Fruit fly (Drosophila melanogaster) whole organism, embryonic: Measurements from ENCODE around the gene Prx2.

Experiments used
- Awh ChIP-seq: fragments of 200-800 bp; sonication (Bioruptor generic); IDR thresholded peaks from 2 replicates; pipeline ENCODE4, ENCODE4 v1.3.6; 2022; ENCODE audit warnings: missing biosample characterization, missing genetic modification characterization
- Bteb2 ChIP-seq: fragments of 200-800 bp; sonication (Bioruptor generic); optimal IDR thresholded peaks from 2 replicates; lab custom pipeline; 2016; ENCODE audit warnings: missing biosample characterization, missing genetic modification characterization
- C15 ChIP-seq: fragments of 200-800 bp; sonication (Bioruptor generic); IDR thresholded peaks from 3 replicates; pipeline ENCODE4 v1.3.6; 2022; ENCODE audit warnings: missing biosample characterization, missing genetic modification characterization
- CG10147 ChIP-seq: fragments of 200-800 bp; sonication (Bioruptor generic); optimal IDR thresholded peaks from 2 replicates; lab custom pipeline; 2019; ENCODE audit warnings: missing biosample characterization, mild to moderate bottlenecking, missing genetic modification characterization, moderate library complexity
- CG10321 ChIP-seq: fragments of 200-800 bp; sonication (Bioruptor generic); IDR thresholded peaks from 2 replicates; pipeline ENCODE4 v1.3.6; 2022; ENCODE audit warnings: missing biosample characterization, missing genetic modification characterization
- CG13894 ChIP-seq: fragments of 200-800 bp; sonication (Bioruptor generic); optimal IDR thresholded peaks from 3 replicates; lab custom pipeline; 2018; ENCODE audit warnings: missing biosample characterization, mild to moderate bottlenecking, missing genetic modification characterization, moderate library complexity
- CG15514 ChIP-seq: fragments of 200-800 bp; sonication (Bioruptor generic); optimal IDR thresholded peaks from 3 replicates; lab custom pipeline; 2017; ENCODE audit warnings: missing biosample characterization, missing genetic modification characterization, mild to moderate bottlenecking, moderate library complexity, missing genetic modification reagents
- CG1603 ChIP-seq: fragments of 200-800 bp; sonication (Bioruptor generic); optimal IDR thresholded peaks from 2 replicates; lab custom pipeline; 2019; ENCODE audit warnings: missing biosample characterization, mild to moderate bottlenecking, missing genetic modification characterization, moderate library complexity
- CG17802 ChIP-seq: fragments of 200-800 bp; sonication (Bioruptor generic); optimal IDR thresholded peaks from 2 replicates; lab custom pipeline; 2018; ENCODE audit warnings: missing biosample characterization, mild to moderate bottlenecking, missing genetic modification characterization, moderate library complexity
- CG2120 ChIP-seq: fragments of 200-800 bp; sonication (Bioruptor generic); optimal IDR thresholded peaks from 3 replicates; lab custom pipeline; 2016; ENCODE audit warnings: missing biosample characterization, missing genetic modification characterization
- CG2712 ChIP-seq: fragments of 200-800 bp; optimal IDR thresholded peaks from 3 replicates; lab custom pipeline; 2019; ENCODE audit warnings: missing biosample characterization, mild to moderate bottlenecking, missing genetic modification characterization, moderate library complexity
- CG3065 ChIP-seq: fragments of 200-800 bp; sonication (Bioruptor generic); optimal IDR thresholded peaks from 2 replicates; lab custom pipeline; 2016; ENCODE audit warnings: missing biosample characterization, missing genetic modification characterization
- CG31365 ChIP-seq: fragments of 200-800 bp; sonication (Bioruptor generic); optimal IDR thresholded peaks from 2 replicates; lab custom pipeline; 2018; ENCODE audit warnings: missing biosample characterization, mild to moderate bottlenecking, missing genetic modification characterization
- CG33557 ChIP-seq: fragments of 200-800 bp; sonication (Bioruptor generic); optimal IDR thresholded peaks from 2 replicates; lab custom pipeline; 2019; ENCODE audit warnings: missing biosample characterization, mild to moderate bottlenecking, missing genetic modification characterization, moderate library complexity
- CG34376 ChIP-seq: fragments of 200-800 bp; sonication (Bioruptor generic); optimal IDR thresholded peaks from 2 replicates; lab custom pipeline; 2018; ENCODE audit warnings: missing biosample characterization, mild to moderate bottlenecking, missing genetic modification characterization
- CG4854 ChIP-seq: fragments of 200-800 bp; sonication (Bioruptor generic); optimal IDR thresholded peaks from 2 replicates; lab custom pipeline; 2016; ENCODE audit warnings: missing biosample characterization, missing genetic modification characterization, inconsistent platforms
- CG6175 ChIP-seq: fragments of 200-800 bp; sonication (Bioruptor generic); IDR thresholded peaks from 3 replicates; pipeline ENCODE4 v1.3.6; 2022; ENCODE audit warnings: missing biosample characterization, missing genetic modification characterization
- CG6254 ChIP-seq: fragments of 200-800 bp; sonication (Bioruptor generic); optimal IDR thresholded peaks from 3 replicates; lab custom pipeline; 2017; ENCODE audit warnings: mild to moderate bottlenecking, missing biosample characterization, missing genetic modification reagents, missing genetic modification characterization
- CG6683 ChIP-seq: fragments of 200-800 bp; sonication (Bioruptor generic); optimal IDR thresholded peaks from 2 replicates; lab custom pipeline; 2017; ENCODE audit warnings: missing biosample characterization, mild to moderate bottlenecking, missing genetic modification characterization, missing genetic modification reagents
- CG6854 ChIP-seq: fragments of 200-800 bp; sonication (Bioruptor generic); optimal IDR thresholded peaks from 3 replicates; lab custom pipeline; 2017; ENCODE audit warnings: missing biosample characterization, mild to moderate bottlenecking, missing genetic modification characterization
- CG8924 ChIP-seq: fragments of 200-800 bp; optimal IDR thresholded peaks from 3 replicates; lab custom pipeline; 2019; ENCODE audit warnings: missing biosample characterization, mild to moderate bottlenecking, missing genetic modification characterization, moderate library complexity
- CG9727 ChIP-seq: fragments of 200-800 bp; sonication (Bioruptor generic); optimal IDR thresholded peaks from 3 replicates; lab custom pipeline; 2017; ENCODE audit warnings: missing biosample characterization, mild to moderate bottlenecking, missing genetic modification characterization
- Dp ChIP-seq: fragments of 200-800 bp; sonication (Bioruptor generic); optimal IDR thresholded peaks from 2 replicates; lab custom pipeline; 2018; ENCODE audit warnings: missing biosample characterization, mild to moderate bottlenecking, missing genetic modification characterization, moderate library complexity
- Hmr ChIP-seq: fragments of 200-800 bp; sonication (Bioruptor generic); optimal IDR thresholded peaks from 3 replicates; lab custom pipeline; 2017; ENCODE audit warnings: mild to moderate bottlenecking, missing biosample characterization, missing genetic modification reagents, missing genetic modification characterization
- MESR4 ChIP-seq: fragments of 200-800 bp; sonication (Bioruptor generic); optimal IDR thresholded peaks from 2 replicates; lab custom pipeline; 2018; ENCODE audit warnings: missing biosample characterization, mild to moderate bottlenecking, missing genetic modification characterization, moderate library complexity
- Mad ChIP-seq: fragments of 200-800 bp; sonication (Bioruptor generic); optimal IDR thresholded peaks from 2 replicates; lab custom pipeline; 2016; ENCODE audit warnings: missing biosample characterization, missing genetic modification characterization
- Meics ChIP-seq: fragments of 200-800 bp; sonication (Bioruptor generic); optimal IDR thresholded peaks from 2 replicates; lab custom pipeline; 2017; ENCODE audit warnings: missing biosample characterization, mild to moderate bottlenecking, missing genetic modification characterization
- Myb ChIP-seq: fragments of 200-800 bp; sonication (Bioruptor generic); optimal IDR thresholded peaks from 2 replicates; lab custom pipeline; 2016; ENCODE audit warnings: missing biosample characterization, missing genetic modification characterization
- NK7.1 ChIP-seq: fragments of 200-800 bp; sonication (Bioruptor generic); optimal IDR thresholded peaks from 3 replicates; lab custom pipeline; 2016; ENCODE audit warnings: missing biosample characterization, missing genetic modification characterization
- Oli ChIP-seq: fragments of 200-800 bp; sonication (Bioruptor generic); optimal IDR thresholded peaks from 2 replicates; lab custom pipeline; 2018; ENCODE audit warnings: missing biosample characterization, mild to moderate bottlenecking, missing genetic modification characterization, moderate library complexity
- Opbp ChIP-seq: fragments of 200-800 bp; sonication (Bioruptor generic); IDR thresholded peaks from 3 replicates; pipeline ENCODE4 v1.3.6; 2022; ENCODE audit warnings: missing biosample characterization, missing genetic modification characterization; ENCODE audit not compliant: partially characterized antibody
- Pdp1 ChIP-seq, 2 experiments: fragments of 200-800 bp; sonication (Bioruptor generic); optimal IDR thresholded peaks; 3 replicates each; lab custom pipeline; 2016; ENCODE audit warnings: missing biosample characterization in 2 of 2, missing genetic modification characterization in 2 of 2, mild to moderate bottlenecking in 1 of 2, moderate library complexity in 1 of 2
- TFAM ChIP-seq: fragments of 200-800 bp; sonication (Bioruptor generic); optimal IDR thresholded peaks from 2 replicates; lab custom pipeline; 2017; ENCODE audit warnings: missing biosample characterization, missing genetic modification characterization, inconsistent platforms
- amos ChIP-seq: fragments of 200-800 bp; sonication (Bioruptor generic); IDR thresholded peaks from 2 replicates; pipeline ENCODE4 v1.3.6; 2022; ENCODE audit warnings: missing biosample characterization, missing genetic modification characterization; ENCODE audit not compliant: partially characterized antibody
- bbx ChIP-seq: fragments of 200-800 bp; sonication (Bioruptor generic); IDR thresholded peaks from 2 replicates; pipeline ENCODE4 v1.3.6; 2022; ENCODE audit warnings: missing biosample characterization, missing genetic modification characterization; ENCODE audit not compliant: partially characterized antibody
- chn ChIP-seq: fragments of 200-800 bp; sonication (Bioruptor generic); optimal IDR thresholded peaks from 2 replicates; lab custom pipeline; 2016; ENCODE audit warnings: missing biosample characterization, missing genetic modification characterization
- esg ChIP-seq: fragments of 200-800 bp; sonication (Bioruptor generic); conservative IDR thresholded peaks from 2 replicates; pipeline ENCODE4 v1.3.6; 2022; ENCODE audit warnings: missing biosample characterization, missing genetic modification characterization
- fu2 ChIP-seq: fragments of 200-800 bp; sonication (Bioruptor generic); optimal IDR thresholded peaks from 2 replicates; lab custom pipeline; 2016; ENCODE audit warnings: missing biosample characterization, missing genetic modification characterization
- gro ChIP-seq: fragments of 200-800 bp; sonication (Bioruptor generic); optimal IDR thresholded peaks from 2 replicates; lab custom pipeline; 2016; ENCODE audit warnings: missing biosample characterization, missing genetic modification characterization
- lmd ChIP-seq: fragments of 200-800 bp; sonication (Bioruptor generic); IDR thresholded peaks from 2 replicates; pipeline ENCODE4 v1.3.6; 2022; ENCODE audit warnings: missing biosample characterization, missing genetic modification characterization
- oc ChIP-seq: fragments of 200-800 bp; sonication (Bioruptor generic); optimal IDR thresholded peaks from 2 replicates; lab custom pipeline; 2018; ENCODE audit warnings: missing biosample characterization, mild to moderate bottlenecking, missing genetic modification characterization, moderate library complexity
- p53 ChIP-seq: fragments of 200-800 bp; sonication (Bioruptor generic); optimal IDR thresholded peaks from 2 replicates; lab custom pipeline; 2016; ENCODE audit warnings: missing biosample characterization, missing genetic modification characterization
- pita ChIP-seq: fragments of 200-800 bp; sonication (Bioruptor generic); optimal IDR thresholded peaks from 2 replicates; lab custom pipeline; 2017; ENCODE audit warnings: missing biosample characterization, mild to moderate bottlenecking, missing genetic modification characterization
- salm ChIP-seq: fragments of 200-800 bp; sonication (Bioruptor generic); optimal IDR thresholded peaks from 2 replicates; lab custom pipeline; 2018; ENCODE audit warnings: missing biosample characterization, mild to moderate bottlenecking, missing genetic modification characterization
- sna ChIP-seq: fragments of 200-800 bp; sonication (Bioruptor generic); IDR thresholded peaks from 2 replicates; pipeline ENCODE4 v1.3.6; 2022; ENCODE audit warnings: missing biosample characterization, missing genetic modification characterization; ENCODE audit not compliant: partially characterized antibody
- tll ChIP-seq, 2 experiments: fragments of 200-800 bp in 1 of 2; fragments of >200 bp in 1 of 2; sonication (Bioruptor generic) in 1 of 2; optimal IDR thresholded peaks; 2 replicates each; lab custom pipeline; 2017 to 2019; ENCODE audit warnings: missing biosample characterization in 2 of 2, missing genetic modification characterization in 2 of 2, mild to moderate bottlenecking in 1 of 2, moderate library complexity in 1 of 2
- toy ChIP-seq: fragments of 200-800 bp; sonication (Bioruptor generic); IDR thresholded peaks from 2 replicates; pipeline ENCODE4 v1.3.6; 2022; ENCODE audit warnings: missing biosample characterization, missing genetic modification characterization
- ttk ChIP-seq: fragments of 200-800 bp; sonication (Bioruptor generic); IDR thresholded peaks from 2 replicates; pipeline ENCODE4 v2.1.2; 2022; ENCODE audit warnings: missing biosample characterization, missing genetic modification characterization
- usp ChIP-seq: fragments of >200 bp; optimal IDR thresholded peaks from 2 replicates; lab custom pipeline; 2017; ENCODE audit warnings: missing biosample characterization, missing genetic modification characterization
- wdn ChIP-seq: fragments of 200-800 bp; sonication (Bioruptor generic); IDR thresholded peaks from 2 replicates; pipeline ENCODE4 v1.3.6; 2022; ENCODE audit warnings: missing biosample characterization, missing genetic modification characterization

Gene Prx2

dm6 chrX:13287854-13288376 is 41.7 kb upstream of the Prx2 start, which contains the start of gene Remo (continued):
- no peak for TF ChIP-seq esg (GFP tag; lab: Robert Waterston, UW)
- TF ChIP-seq Mad (GFP tag; lab: Kevin White, UChicago), result no peak
- TF ChIP-seq CG13894 (tag; lab: Kevin White, UChicago), result peak; percentile 51
- TF ChIP-seq Oli, result no peak
- TF ChIP-seq CG6175 (GFP tag; lab: Robert Waterston, UW), result no peak
- TF ChIP-seq CG2120, result peak; percentile 9
- peak; percentile 85 for TF ChIP-seq Myb
- TF ChIP-seq CG9727, result no peak
- TF ChIP-seq C15 (GFP tag; lab: Robert Waterston, UW), result no peak
- peak; percentile 20 for TF ChIP-seq CG10147 (GFP tag; lab: Kevin White, UChicago)
- TF ChIP-seq oc (tag; lab: Kevin White, UChicago), result peak; percentile 48
- no peak for TF ChIP-seq CG10321
- TF ChIP-seq CG6254, result no peak
- TF ChIP-seq CG33557 (GFP tag; lab: Kevin White, UChicago), result no peak
- TF ChIP-seq amos (GFP tag; lab: Robert Waterston, UW), result peak; percentile 84
- TF ChIP-seq NK7.1 (GFP tag; lab: Kevin White, UChicago), result no peak
- peak; percentile 68 for TF ChIP-seq bbx (GFP tag; lab: Robert Waterston, UW)
- TF ChIP-seq Dp (GFP tag; lab: Kevin White, UChicago), result peak; percentile 83
- no peak for TF ChIP-seq Meics (GFP tag; lab: Kevin White, UChicago)
- TF ChIP-seq pita (GFP tag; lab: Kevin White, UChicago), result peak; percentile 78
- no peak for TF ChIP-seq p53 (GFP tag; lab: Kevin White, UChicago)
- TF ChIP-seq fu2 (GFP tag; lab: Kevin White, UChicago), result no peak
- no peak for TF ChIP-seq chn (GFP tag; lab: Kevin White, UChicago)
- TF ChIP-seq usp, result no peak
- TF ChIP-seq Pdp1 (GFP tag; optimal IDR thresholded peaks at IDR 0.05; lab: Kevin White, UChicago), result peak in 1 of 2 experiments; percentile 61
- no peak for TF ChIP-seq CG3065 (GFP tag; lab: Kevin White, UChicago)
- no peak for TF ChIP-seq gro (GFP tag; lab: Kevin White, UChicago)
- TF ChIP-seq CG34376 (GFP tag; lab: Kevin White, UChicago), result no peak
- peak; percentile 76 for TF ChIP-seq Opbp
- peak; percentile 92 for TF ChIP-seq MESR4 (GFP tag; lab: Kevin White, UChicago)
- TF ChIP-seq lmd, result no peak
- TF ChIP-seq wdn, result no peak
- TF ChIP-seq Hmr, result no peak
- TF ChIP-seq CG6683 (GFP tag; lab: Kevin White, UChicago), result no peak
- no peak for TF ChIP-seq CG31365
- no peak for TF ChIP-seq CG6854 (GFP tag; lab: Kevin White, UChicago)
- peak; percentile 58 for TF ChIP-seq sna
- no peak for TF ChIP-seq CG1603 (tag; lab: Kevin White, UChicago)
- TF ChIP-seq CG17802 (tag; lab: Kevin White, UChicago), result no peak
- TF ChIP-seq Awh (GFP tag; lab: Robert Waterston, UW), result no peak
- no peak for TF ChIP-seq TFAM (GFP tag; lab: Kevin White, UChicago)
- TF ChIP-seq tll (GFP tag; optimal IDR thresholded peaks at IDR 0.05; lab: Kevin White, UChicago), result no peak
- peak; percentile 46 for TF ChIP-seq CG8924
- TF ChIP-seq CG4854, result no peak
- no peak for TF ChIP-seq ttk (GFP tag; lab: Robert Waterston, UW)
- no peak for TF ChIP-seq toy (GFP tag; lab: Robert Waterston, UW)
- TF ChIP-seq CG15514 (GFP tag; lab: Kevin White, UChicago), result peak; percentile 58
- TF ChIP-seq salm (tag; lab: Kevin White, UChicago), result no peak
- TF ChIP-seq Bteb2, result no peak
- peak; percentile 21 for TF ChIP-seq CG2712 (tag; lab: Kevin White, UChicago)
